Fruit fly (Drosophila melanogaster) whole organism, embryonic: ENCODE measurements around the gene CG9328.

Experiments
- Abd-B ChIP-seq: fragments of 200-800 bp; sonication (Bioruptor generic); optimal IDR thresholded peaks from 2 replicates; lab custom pipeline; 2018; ENCODE audit warnings: missing biosample characterization, mild to moderate bottlenecking, missing genetic modification characterization, moderate library complexity
- Antp ChIP-seq: fragments of 200-800 bp; sonication (Bioruptor generic); optimal IDR thresholded peaks from 3 replicates; lab custom pipeline; 2016; ENCODE audit warnings: missing biosample characterization, missing genetic modification characterization
- Atf3 ChIP-seq: fragments of 200-800 bp; sonication (Bioruptor generic); optimal IDR thresholded peaks from 3 replicates; lab custom pipeline; 2016; ENCODE audit warnings: missing biosample characterization, missing genetic modification characterization
- B-H2 ChIP-seq: fragments of 200-800 bp; sonication (Bioruptor generic); optimal IDR thresholded peaks from 2 replicates; lab custom pipeline; 2018; ENCODE audit warnings: missing biosample characterization, mild to moderate bottlenecking, missing genetic modification characterization
- CG10147 ChIP-seq: fragments of 200-800 bp; sonication (Bioruptor generic); optimal IDR thresholded peaks from 2 replicates; lab custom pipeline; 2019; ENCODE audit warnings: missing biosample characterization, mild to moderate bottlenecking, missing genetic modification characterization, moderate library complexity
- CG12744 ChIP-seq: fragments of 200-800 bp; sonication (Bioruptor generic); optimal IDR thresholded peaks from 2 replicates; lab custom pipeline; 2016; ENCODE audit warnings: missing biosample characterization, missing genetic modification characterization
- CG14710 ChIP-seq: fragments of 200-800 bp; sonication (Bioruptor generic); optimal IDR thresholded peaks from 3 replicates; lab custom pipeline; 2019; ENCODE audit warnings: missing biosample characterization, mild to moderate bottlenecking, missing genetic modification characterization, moderate library complexity
- CG15073 ChIP-seq: fragments of 200-800 bp; sonication (Bioruptor generic); optimal IDR thresholded peaks from 2 replicates; lab custom pipeline; 2016; ENCODE audit warnings: missing biosample characterization, missing genetic modification characterization
- CG15479 ChIP-seq: fragments of 200-800 bp; sonication (Bioruptor generic); optimal IDR thresholded peaks from 3 replicates; lab custom pipeline; 2019; ENCODE audit warnings: missing biosample characterization, mild to moderate bottlenecking, missing genetic modification characterization, moderate library complexity
- CG16813 ChIP-seq: fragments of 200-800 bp; sonication (Bioruptor generic); IDR thresholded peaks from 3 replicates; pipeline ENCODE4 v1.3.6; 2022; ENCODE audit warnings: missing biosample characterization, missing genetic modification characterization; ENCODE audit not compliant: partially characterized antibody
- CG16815 ChIP-seq: fragments of 200-800 bp; sonication (Bioruptor generic); optimal IDR thresholded peaks from 3 replicates; lab custom pipeline; 2017; ENCODE audit warnings: missing biosample characterization, mild to moderate bottlenecking, missing genetic modification characterization
- CG18476 ChIP-seq: fragments of 200-800 bp; sonication (Bioruptor generic); optimal IDR thresholded peaks from 2 replicates; lab custom pipeline; 2016; ENCODE audit warnings: missing biosample characterization, mild to moderate bottlenecking, missing genetic modification characterization
- CG18764 ChIP-seq: fragments of 200-800 bp; sonication (Bioruptor generic); optimal IDR thresholded peaks from 3 replicates; lab custom pipeline; 2016; ENCODE audit warnings: missing biosample characterization, missing genetic modification characterization
- CG2678 ChIP-seq: fragments of 200-800 bp; sonication (Bioruptor generic); optimal IDR thresholded peaks from 3 replicates; lab custom pipeline; 2019; ENCODE audit warnings: missing biosample characterization, mild to moderate bottlenecking, missing genetic modification characterization, moderate library complexity
- CG31365 ChIP-seq: fragments of 200-800 bp; sonication (Bioruptor generic); optimal IDR thresholded peaks from 2 replicates; lab custom pipeline; 2018; ENCODE audit warnings: missing biosample characterization, mild to moderate bottlenecking, missing genetic modification characterization
- CG3847 ChIP-seq: fragments of 200-800 bp; sonication (Bioruptor generic); IDR thresholded peaks from 2 replicates; pipeline ENCODE4 v1.3.6; 2022; ENCODE audit warnings: missing biosample characterization, missing genetic modification characterization
- CG4424 ChIP-seq: fragments of 200-800 bp; sonication (Bioruptor generic); optimal IDR thresholded peaks from 3 replicates; lab custom pipeline; 2016; ENCODE audit warnings: missing biosample characterization, missing genetic modification characterization
- CG6272 ChIP-seq: fragments of 200-800 bp; sonication (Bioruptor generic); IDR thresholded peaks from 2 replicates; pipeline ENCODE4 v1.3.6; 2022; ENCODE audit warnings: missing biosample characterization, missing genetic modification characterization
- CG7786 ChIP-seq: fragments of 200-800 bp; sonication (Bioruptor generic); optimal IDR thresholded peaks from 2 replicates; lab custom pipeline; 2016; ENCODE audit warnings: missing biosample characterization, missing genetic modification characterization
- Camta ChIP-seq: fragments of 200-800 bp; sonication (Bioruptor generic); optimal IDR thresholded peaks from 2 replicates; lab custom pipeline; 2016; ENCODE audit warnings: missing biosample characterization, missing genetic modification characterization
- Deaf1 ChIP-seq: fragments of 200-800 bp; optimal IDR thresholded peaks from 3 replicates; lab custom pipeline; 2019; ENCODE audit warnings: missing biosample characterization, mild to moderate bottlenecking, missing genetic modification characterization, moderate library complexity
- E2f1 ChIP-seq: fragments of 200-800 bp; sonication (Bioruptor generic); IDR thresholded peaks from 2 replicates; pipeline ENCODE4 v1.3.6; 2022; ENCODE audit warnings: missing biosample characterization, missing genetic modification characterization
- HmgD ChIP-seq: fragments of 200-800 bp; sonication (Bioruptor generic); optimal IDR thresholded peaks from 3 replicates; lab custom pipeline; 2016; ENCODE audit warnings: missing biosample characterization, missing genetic modification characterization
- Hr78 ChIP-seq, 2 experiments: fragments of 200-800 bp in 1 of 2; fragments of >200 bp in 1 of 2; sonication (Bioruptor generic) in 1 of 2; optimal IDR thresholded peaks; 2 replicates each; lab custom pipeline; 2017 to 2019; ENCODE audit warnings: missing biosample characterization in 2 of 2, missing genetic modification characterization in 2 of 2, mild to moderate bottlenecking in 1 of 2, moderate library complexity in 1 of 2
- Kr ChIP-seq: fragments of 200-800 bp; sonication (Bioruptor generic); optimal IDR thresholded peaks from 2 replicates; lab custom pipeline; 2017; ENCODE audit warnings: missing biosample characterization, mild to moderate bottlenecking, missing genetic modification characterization
- MTF-1 ChIP-seq: fragments of 200-800 bp; sonication (Bioruptor generic); optimal IDR thresholded peaks from 2 replicates; lab custom pipeline; 2018; ENCODE audit warnings: missing biosample characterization, mild to moderate bottlenecking, missing genetic modification characterization, borderline replicate concordance
- Nf-YC ChIP-seq: fragments of 200-800 bp; optimal IDR thresholded peaks from 3 replicates; lab custom pipeline; 2019; ENCODE audit warnings: missing biosample characterization, mild to moderate bottlenecking, missing genetic modification characterization, moderate library complexity
- PHDP ChIP-seq: fragments of 200-800 bp; sonication (Bioruptor generic); optimal IDR thresholded peaks from 3 replicates; lab custom pipeline; 2018; ENCODE audit warnings: missing biosample characterization, mild to moderate bottlenecking, missing genetic modification characterization, moderate library complexity
- Taf1 ChIP-seq: fragments of 200-800 bp; sonication (Bioruptor generic); IDR thresholded peaks from 2 replicates; pipeline ENCODE4 v1.3.6; 2022; ENCODE audit warnings: missing biosample characterization, missing genetic modification characterization
- abd-A ChIP-seq: fragments of 200-800 bp; sonication (Bioruptor generic); optimal IDR thresholded peaks from 3 replicates; lab custom pipeline; 2019; ENCODE audit warnings: missing biosample characterization, mild to moderate bottlenecking, missing genetic modification characterization, moderate library complexity
- ase ChIP-seq: fragments of 200-800 bp; sonication (Bioruptor generic); IDR thresholded peaks from 3 replicates; pipeline ENCODE4 v1.3.6; 2022; ENCODE audit warnings: missing biosample characterization, missing genetic modification characterization
- bbx ChIP-seq: fragments of 200-800 bp; sonication (Bioruptor generic); IDR thresholded peaks from 2 replicates; pipeline ENCODE4 v1.3.6; 2022; ENCODE audit warnings: missing biosample characterization, missing genetic modification characterization; ENCODE audit not compliant: partially characterized antibody
- crp ChIP-seq, 2 experiments: fragments of 200-800 bp; sonication (Bioruptor generic); optimal IDR thresholded peaks; 2 replicates in 1 of 2; 3 replicates in 1 of 2; lab custom pipeline; 2017; ENCODE audit warnings: missing biosample characterization in 2 of 2, missing genetic modification characterization in 2 of 2, mild to moderate bottlenecking in 1 of 2, moderate library complexity in 1 of 2
- da ChIP-seq: fragments of 200-800 bp; sonication (Bioruptor generic); optimal IDR thresholded peaks from 2 replicates; lab custom pipeline; 2016; ENCODE audit warnings: missing biosample characterization, missing genetic modification characterization
- ems ChIP-seq: fragments of 200-800 bp; sonication (Bioruptor generic); optimal IDR thresholded peaks from 3 replicates; lab custom pipeline; 2016; ENCODE audit warnings: missing biosample characterization, missing genetic modification characterization
- ewg ChIP-seq: fragments of 200-800 bp; sonication (Bioruptor generic); optimal IDR thresholded peaks from 3 replicates; lab custom pipeline; 2017; ENCODE audit warnings: mild to moderate bottlenecking, missing biosample characterization, missing genetic modification reagents, missing genetic modification characterization
- eyg ChIP-seq: fragments of 200-800 bp; sonication (Bioruptor generic); optimal IDR thresholded peaks from 3 replicates; lab custom pipeline; 2016; ENCODE audit warnings: missing biosample characterization, missing genetic modification characterization
- gt ChIP-seq: fragments of 200-800 bp; sonication (Bioruptor generic); IDR thresholded peaks from 2 replicates; pipeline ENCODE4 v1.3.6; 2022; ENCODE audit warnings: missing biosample characterization, missing genetic modification characterization
- her ChIP-seq: fragments of 200-800 bp; sonication (Bioruptor generic); optimal IDR thresholded peaks from 2 replicates; lab custom pipeline; 2016; ENCODE audit warnings: missing biosample characterization, missing genetic modification characterization
- ken ChIP-seq: fragments of 200-800 bp; sonication (Bioruptor generic); IDR thresholded peaks from 3 replicates; pipeline ENCODE4 v1.3.6; 2022; ENCODE audit warnings: missing biosample characterization, missing genetic modification characterization
- knrl ChIP-seq: fragments of 200-800 bp; sonication (Bioruptor generic); IDR thresholded peaks from 3 replicates; pipeline ENCODE4 v1.3.6; 2022; ENCODE audit warnings: missing biosample characterization, missing genetic modification characterization; ENCODE audit not compliant: partially characterized antibody
- maf-S ChIP-seq: fragments of 200-800 bp; sonication (Bioruptor generic); optimal IDR thresholded peaks from 2 replicates; lab custom pipeline; 2016; ENCODE audit warnings: missing biosample characterization, missing genetic modification characterization
- pita ChIP-seq: fragments of 200-800 bp; sonication (Bioruptor generic); optimal IDR thresholded peaks from 2 replicates; lab custom pipeline; 2017; ENCODE audit warnings: missing biosample characterization, mild to moderate bottlenecking, missing genetic modification characterization
- sd ChIP-seq: fragments of 200-800 bp; sonication (Bioruptor generic); optimal IDR thresholded peaks from 3 replicates; lab custom pipeline; 2018; ENCODE audit warnings: missing biosample characterization, mild to moderate bottlenecking, missing genetic modification characterization, moderate library complexity
- sna ChIP-seq: fragments of 200-800 bp; sonication (Bioruptor generic); IDR thresholded peaks from 2 replicates; pipeline ENCODE4 v1.3.6; 2022; ENCODE audit warnings: missing biosample characterization, missing genetic modification characterization; ENCODE audit not compliant: partially characterized antibody
- stwl ChIP-seq: fragments of 200-800 bp; sonication (Bioruptor generic); optimal IDR thresholded peaks from 3 replicates; lab custom pipeline; 2018; ENCODE audit warnings: missing biosample characterization, mild to moderate bottlenecking, missing genetic modification characterization, moderate library complexity
- tio ChIP-seq: fragments of 200-800 bp; sonication (Bioruptor generic); optimal IDR thresholded peaks from 2 replicates; lab custom pipeline; 2017; ENCODE audit warnings: missing biosample characterization, missing genetic modification characterization, inconsistent platforms
- vvl ChIP-seq: fragments of 200-800 bp; sonication (Bioruptor generic); IDR thresholded peaks from 2 replicates; pipeline ENCODE4 v1.3.6; 2022; ENCODE audit warnings: missing biosample characterization, missing genetic modification characterization

The CG9328 gene

DNA sequence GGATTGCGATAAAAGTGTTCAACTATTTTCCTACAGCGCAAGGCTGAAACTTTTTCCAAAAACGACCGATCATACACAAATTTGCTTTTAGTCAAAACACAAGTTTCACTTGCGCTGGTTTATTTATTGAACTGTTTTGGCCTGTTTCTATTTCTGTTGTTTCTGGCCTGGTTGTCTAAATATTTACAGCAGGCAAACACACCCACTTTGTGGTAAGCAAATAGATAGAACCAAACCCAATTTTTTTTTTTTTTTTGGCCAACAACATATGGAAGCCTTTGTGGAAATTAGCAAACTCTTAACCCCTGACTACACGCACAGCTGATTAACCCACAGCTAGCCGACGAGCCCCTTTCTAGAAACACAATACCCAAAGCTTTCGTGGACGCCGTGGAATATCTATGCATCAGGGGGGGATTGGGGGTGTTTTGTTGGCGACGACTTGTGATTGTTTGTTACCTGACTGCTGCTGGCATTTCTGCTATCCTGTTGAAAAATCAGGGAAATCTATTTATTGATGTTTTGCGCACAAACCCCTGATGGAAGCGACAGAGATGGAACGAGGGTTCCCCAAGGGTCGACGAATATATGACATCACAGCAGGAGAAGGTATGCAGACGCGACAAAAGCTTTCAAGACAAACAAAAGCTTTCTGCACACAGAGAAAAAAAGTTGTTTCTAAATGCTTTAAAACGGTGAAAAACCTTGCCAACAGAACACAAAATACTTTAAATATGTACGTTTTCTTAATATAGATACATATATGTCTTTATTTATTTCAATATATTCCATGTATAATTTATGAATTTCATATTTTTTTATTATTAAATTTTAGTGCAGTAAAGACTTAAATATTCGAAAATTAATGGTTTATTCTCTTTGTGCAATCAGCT lies 10.3 kb downstream of the CG9328 start (continued):
- TF ChIP-seq CG10147 (peak; percentile 27), Nf-YC (tag; lab: Kevin White, UChicago) (peak; percentile 50), sna (GFP tag; lab: Robert Waterston, UW) (0 out of 2 replicates have a peak, but pooled peaks have one; percentile 18), pita (GFP tag; lab: Kevin White, UChicago) (no peak), maf-S (no peak), CG15073 (GFP tag; lab: Kevin White, UChicago) (no peak), sd (peak; percentile 25), ase (GFP tag; lab: Robert Waterston, UW) (no peak), CG3847 (GFP tag; lab: Robert Waterston, UW) (peak; percentile 56), CG15479 (GFP tag; lab: Kevin White, UChicago) (no peak), eyg (peak; percentile 52), B-H2 (GFP tag; lab: Kevin White, UChicago) (peak; percentile 17), Kr (GFP tag; lab: Kevin White, UChicago) (no peak), E2f1 (peak; percentile 66), vvl (GFP tag; lab: Robert Waterston, UW) (peak; percentile 75), ewg (GFP tag; lab: Kevin White, UChicago) (peak; percentile 15), CG18764 (no peak), CG2678 (tag; lab: Kevin White, UChicago) (peak; percentile 75), gt (GFP tag; lab: Robert Waterston, UW) (no peak), CG4424 (no peak), Atf3 (no peak), ken (GFP tag; lab: Robert Waterston, UW) (no peak), Taf1 (GFP tag; lab: Robert Waterston, UW) (no peak), HmgD (no peak), PHDP (tag; lab: Kevin White, UChicago) (peak; percentile 66), CG7786 (GFP tag; lab: Kevin White, UChicago) (no peak), CG14710 (tag; lab: Kevin White, UChicago) (no peak), Antp (GFP tag; lab: Kevin White, UChicago) (no peak), CG12744 (GFP tag; lab: Kevin White, UChicago) (peak; percentile 33), tio (GFP tag; lab: Kevin White, UChicago) (no peak), her (GFP tag; lab: Kevin White, UChicago) (peak; percentile 59), da (GFP tag; lab: Kevin White, UChicago) (no peak), Abd-B (GFP tag; lab: Kevin White, UChicago) (no peak), abd-A (tag; lab: Kevin White, UChicago) (peak; percentile 90), stwl (no peak), Camta (GFP tag; lab: Kevin White, UChicago) (no peak), Deaf1 (tag; lab: Kevin White, UChicago) (peak; percentile 63), CG18476 (GFP tag; lab: Kevin White, UChicago) (peak; percentile 6), bbx (GFP tag; lab: Robert Waterston, UW) (no peak), crp (GFP tag; optimal IDR thresholded peaks at IDR 0.05; lab: Kevin White, UChicago) (no peak), knrl (GFP tag; lab: Robert Waterston, UW) (no peak), MTF-1 (GFP tag; lab: Kevin White, UChicago) (no peak), CG6272 (GFP tag; lab: Robert Waterston, UW) (no peak), CG16813 (GFP tag; lab: Robert Waterston, UW) (no peak), CG16815 (GFP tag; lab: Kevin White, UChicago) (no peak), CG31365 (peak; percentile 43), ems (no peak), Hr78 (GFP tag; optimal IDR thresholded peaks at IDR 0.05; lab: Kevin White, UChicago) (no peak)
